Fruit fly (Drosophila melanogaster) whole organism, embryonic: ENCODE data around the gene CG4278.
A peak's percentile ranks its signal among the peaks of the same experiment; 100 is the strongest.

Experiments used
- CG1024 ChIP-seq: fragments of 200-800 bp; sonication (Bioruptor generic); IDR thresholded peaks from 2 replicates; pipeline ENCODE4 v1.3.6; 2022; ENCODE audit warnings: missing biosample characterization, missing genetic modification characterization
- CG10366 ChIP-seq: fragments of 200-800 bp; sonication (Bioruptor generic); IDR thresholded peaks from 2 replicates; pipeline ENCODE4 v1.3.6; 2022; ENCODE audit warnings: missing biosample characterization, missing genetic modification characterization
- CG11695 ChIP-seq: fragments of 200-800 bp; sonication (Bioruptor generic); IDR thresholded peaks from 3 replicates; pipeline ENCODE4 v1.3.6; 2022; ENCODE audit warnings: missing biosample characterization, missing genetic modification characterization
- CG12071 ChIP-seq: fragments of 200-800 bp; sonication (Bioruptor generic); optimal IDR thresholded peaks from 3 replicates; lab custom pipeline; 2018; ENCODE audit warnings: missing biosample characterization, mild to moderate bottlenecking, missing genetic modification characterization
- CG12769 ChIP-seq: fragments of 200-800 bp; sonication (Bioruptor generic); optimal IDR thresholded peaks from 2 replicates; lab custom pipeline; 2019; ENCODE audit warnings: missing biosample characterization, mild to moderate bottlenecking, missing genetic modification characterization, moderate library complexity
- CG13775 ChIP-seq: fragments of 200-800 bp; sonication (Bioruptor generic); optimal IDR thresholded peaks from 3 replicates; lab custom pipeline; 2017; ENCODE audit warnings: missing biosample characterization, mild to moderate bottlenecking, missing genetic modification characterization
- CG14860 ChIP-seq: fragments of 200-800 bp; sonication (Bioruptor generic); IDR thresholded peaks from 3 replicates; pipeline ENCODE4 v1.3.6; 2022; ENCODE audit warnings: missing biosample characterization, missing genetic modification characterization; ENCODE audit not compliant: partially characterized antibody
- CG16815 ChIP-seq: fragments of 200-800 bp; sonication (Bioruptor generic); optimal IDR thresholded peaks from 3 replicates; lab custom pipeline; 2017; ENCODE audit warnings: missing biosample characterization, mild to moderate bottlenecking, missing genetic modification characterization
- CG17328 ChIP-seq: fragments of 200-800 bp; sonication (Bioruptor generic); IDR thresholded peaks from 2 replicates; pipeline ENCODE4 v1.3.6; 2022; ENCODE audit warnings: missing biosample characterization, missing genetic modification characterization
- CG17568 ChIP-seq: fragments of 200-800 bp; sonication (Bioruptor generic); optimal IDR thresholded peaks from 2 replicates; lab custom pipeline; 2018; ENCODE audit warnings: missing biosample characterization, mild to moderate bottlenecking, missing genetic modification characterization, moderate library complexity
- CG18599 ChIP-seq: fragments of 200-800 bp; sonication (Bioruptor generic); optimal IDR thresholded peaks from 3 replicates; lab custom pipeline; 2017; ENCODE audit warnings: missing biosample characterization, missing genetic modification characterization, mild to moderate bottlenecking, moderate library complexity, missing genetic modification reagents
- CG2875 ChIP-seq: fragments of 200-800 bp; sonication (Bioruptor generic); optimal IDR thresholded peaks from 2 replicates; lab custom pipeline; 2017; ENCODE audit warnings: missing biosample characterization, mild to moderate bottlenecking, missing genetic modification characterization, missing genetic modification reagents
- CG30403 ChIP-seq: fragments of 200-800 bp; sonication (Bioruptor generic); optimal IDR thresholded peaks from 3 replicates; lab custom pipeline; 2016; ENCODE audit warnings: missing biosample characterization, missing genetic modification characterization
- CG31388 ChIP-seq: fragments of 200-800 bp; sonication (Bioruptor generic); optimal IDR thresholded peaks from 2 replicates; lab custom pipeline; 2016; ENCODE audit warnings: missing biosample characterization, missing genetic modification characterization
- CG4360 ChIP-seq: fragments of 200-800 bp; sonication (Bioruptor generic); IDR thresholded peaks from 2 replicates; pipeline ENCODE4 v1.3.6; 2022; ENCODE audit warnings: missing biosample characterization, missing genetic modification characterization
- CG4707 ChIP-seq: fragments of 200-800 bp; sonication (Bioruptor generic); optimal IDR thresholded peaks from 2 replicates; lab custom pipeline; 2018; ENCODE audit warnings: missing biosample characterization, mild to moderate bottlenecking, missing genetic modification characterization, moderate library complexity
- CG5953 ChIP-seq: fragments of 200-800 bp; sonication (Bioruptor generic); IDR thresholded peaks from 2 replicates; pipeline ENCODE4 v1.3.6; 2022; ENCODE audit warnings: missing biosample characterization, missing genetic modification characterization
- CG6765 ChIP-seq: fragments of 200-800 bp; sonication (Bioruptor generic); optimal IDR thresholded peaks from 3 replicates; lab custom pipeline; 2017; ENCODE audit warnings: missing biosample characterization, mild to moderate bottlenecking, missing genetic modification characterization
- CG7271 ChIP-seq: fragments of 200-800 bp; sonication (Bioruptor generic); optimal IDR thresholded peaks from 2 replicates; lab custom pipeline; 2018; ENCODE audit warnings: missing biosample characterization, mild to moderate bottlenecking, missing genetic modification characterization, moderate library complexity
- CG7372 ChIP-seq: fragments of 200-800 bp; sonication (Bioruptor generic); IDR thresholded peaks from 2 replicates; pipeline ENCODE4 v1.3.6; 2022; ENCODE audit warnings: missing biosample characterization, missing genetic modification characterization
- Drgx ChIP-seq: fragments of 200-800 bp; sonication (Bioruptor generic); IDR thresholded peaks from 2 replicates; pipeline ENCODE4 v1.3.6; 2022; ENCODE audit warnings: missing biosample characterization, missing genetic modification characterization
- HmgZ ChIP-seq: fragments of 200-800 bp; sonication (Bioruptor generic); optimal IDR thresholded peaks from 2 replicates; lab custom pipeline; 2018; ENCODE audit warnings: missing biosample characterization, mild to moderate bottlenecking, missing genetic modification characterization
- Nf-YA ChIP-seq: fragments of 200-800 bp; sonication (Bioruptor generic); IDR thresholded peaks from 2 replicates; pipeline ENCODE4 v1.3.6; 2022; ENCODE audit warnings: missing biosample characterization, missing genetic modification characterization
- Nf-YB ChIP-seq: fragments of 200-800 bp; sonication (Bioruptor generic); optimal IDR thresholded peaks from 3 replicates; lab custom pipeline; 2019; ENCODE audit warnings: missing biosample characterization, mild to moderate bottlenecking, missing genetic modification characterization, moderate library complexity
- NfI ChIP-seq: fragments of 200-800 bp; sonication (Bioruptor generic); optimal IDR thresholded peaks from 3 replicates; lab custom pipeline; 2018; ENCODE audit warnings: missing biosample characterization, mild to moderate bottlenecking, missing genetic modification characterization, moderate library complexity
- Rfx ChIP-seq: fragments of 200-800 bp; sonication (Bioruptor generic); IDR thresholded peaks from 2 replicates; pipeline ENCODE4 v1.3.6; 2022; ENCODE audit warnings: missing biosample characterization, missing genetic modification characterization
- Tbp ChIP-seq: fragments of >200 bp; optimal IDR thresholded peaks from 2 replicates; lab custom pipeline; 2018; ENCODE audit warnings: missing biosample characterization, missing genetic modification characterization
- Trl ChIP-seq, 3 experiments: fragments of >200 bp in 2 of 3; fragments of 200-800 bp in 1 of 3; sonication (Bioruptor generic) in 1 of 3; optimal IDR thresholded peaks; 2 replicates in 1 of 3; 3 replicates in 2 of 3; lab custom pipeline; 2016 to 2017; ENCODE audit warnings: missing biosample characterization in 1 of 3, missing genetic modification characterization in 1 of 3
- Vsx1 ChIP-seq: fragments of 200-800 bp; sonication (Bioruptor generic); optimal IDR thresholded peaks from 2 replicates; lab custom pipeline; 2017; ENCODE audit warnings: missing biosample characterization, mild to moderate bottlenecking, missing genetic modification characterization, missing genetic modification reagents
- bsh ChIP-seq, 2 experiments: fragments of 200-800 bp; sonication (Bioruptor generic); optimal IDR thresholded peaks; 2 replicates each; lab custom pipeline; 2017 to 2018; ENCODE audit warnings: mild to moderate bottlenecking in 2 of 2, missing biosample characterization in 2 of 2, missing genetic modification characterization in 2 of 2, moderate library complexity in 1 of 2
- btn ChIP-seq: fragments of 200-800 bp; sonication (Bioruptor generic); optimal IDR thresholded peaks from 2 replicates; lab custom pipeline; 2016; ENCODE audit warnings: missing biosample characterization, missing genetic modification characterization
- chif ChIP-seq, 2 experiments: fragments of 200-800 bp; sonication (Bioruptor generic); optimal IDR thresholded peaks; 3 replicates each; lab custom pipeline; 2016; ENCODE audit warnings: missing biosample characterization in 2 of 2, missing genetic modification characterization in 2 of 2
- crc ChIP-seq: fragments of 200-800 bp; sonication (Bioruptor generic); optimal IDR thresholded peaks from 2 replicates; lab custom pipeline; 2016; ENCODE audit warnings: missing biosample characterization, missing genetic modification characterization
- da ChIP-seq: fragments of 200-800 bp; sonication (Bioruptor generic); optimal IDR thresholded peaks from 2 replicates; lab custom pipeline; 2016; ENCODE audit warnings: missing biosample characterization, missing genetic modification characterization
- gsb-n ChIP-seq: fragments of 200-800 bp; sonication (Bioruptor generic); optimal IDR thresholded peaks from 3 replicates; lab custom pipeline; 2018; ENCODE audit warnings: missing biosample characterization, mild to moderate bottlenecking, missing genetic modification characterization
- hb ChIP-seq: fragments of 200-800 bp; sonication (Bioruptor generic); IDR thresholded peaks from 3 replicates; pipeline ENCODE4 v1.3.6; 2022; ENCODE audit warnings: missing biosample characterization, missing genetic modification characterization; ENCODE audit not compliant: partially characterized antibody
- hbn ChIP-seq: fragments of 200-800 bp; sonication (Bioruptor generic); IDR thresholded peaks from 2 replicates; pipeline ENCODE4 v1.3.6; 2022; ENCODE audit warnings: missing biosample characterization, missing genetic modification characterization; ENCODE audit not compliant: partially characterized antibody
- jigr1 ChIP-seq: fragments of 200-800 bp; sonication (Bioruptor generic); IDR thresholded peaks from 3 replicates; pipeline ENCODE4 v1.3.6; 2022; ENCODE audit warnings: missing biosample characterization, missing genetic modification characterization
- peb ChIP-seq: fragments of 200-800 bp; sonication (Bioruptor generic); IDR thresholded peaks from 2 replicates; pipeline ENCODE4 v1.3.6; 2022; ENCODE audit warnings: missing biosample characterization, missing genetic modification characterization
- pho ChIP-seq: fragments of 200-800 bp; sonication (Bioruptor generic); optimal IDR thresholded peaks from 2 replicates; lab custom pipeline; 2016; ENCODE audit warnings: missing biosample characterization, missing genetic modification characterization
- phol ChIP-seq: fragments of 200-800 bp; sonication (Bioruptor generic); optimal IDR thresholded peaks from 3 replicates; lab custom pipeline; 2018; ENCODE audit warnings: missing biosample characterization, mild to moderate bottlenecking, missing genetic modification characterization, moderate library complexity
- pros ChIP-seq: fragments of 200-800 bp; sonication (Bioruptor generic); optimal IDR thresholded peaks from 3 replicates; lab custom pipeline; 2019; ENCODE audit warnings: missing biosample characterization, mild to moderate bottlenecking, missing genetic modification characterization, moderate library complexity
- row ChIP-seq: fragments of 200-800 bp; sonication (Bioruptor generic); IDR thresholded peaks from 3 replicates; pipeline ENCODE4 v1.3.6; 2022; ENCODE audit warnings: missing biosample characterization, missing genetic modification characterization
- tio ChIP-seq: fragments of 200-800 bp; sonication (Bioruptor generic); optimal IDR thresholded peaks from 2 replicates; lab custom pipeline; 2017; ENCODE audit warnings: missing biosample characterization, missing genetic modification characterization, inconsistent platforms
- unpg ChIP-seq: fragments of 200-800 bp; sonication (Bioruptor generic); optimal IDR thresholded peaks from 3 replicates; lab custom pipeline; 2018; ENCODE audit warnings: missing biosample characterization, mild to moderate bottlenecking, missing genetic modification characterization, moderate library complexity
- wdn ChIP-seq: fragments of 200-800 bp; sonication (Bioruptor generic); IDR thresholded peaks from 2 replicates; pipeline ENCODE4 v1.3.6; 2022; ENCODE audit warnings: missing biosample characterization, missing genetic modification characterization
- yki ChIP-seq: fragments of >200 bp; optimal IDR thresholded peaks from 3 replicates; lab custom pipeline; 2018
- z ChIP-seq: fragments of 200-800 bp; sonication (Bioruptor generic); IDR thresholded peaks from 3 replicates; pipeline ENCODE4 v1.3.6; 2022; ENCODE audit warnings: missing biosample characterization, missing genetic modification characterization

CG4278 gene

dm6 chr2L:16352585-16353580 is 26.0 kb downstream of the CG4278 start, which contains the start of the genes Hyls1, chif and CG4455 (continued):
- TF ChIP-seq gsb-n: peak; percentile 48
- TF ChIP-seq CG18599: peak; percentile 34
- TF ChIP-seq tio (GFP tag; lab: Kevin White, UChicago): no peak
- peak; percentile 29 for TF ChIP-seq HmgZ (tag; lab: Kevin White, UChicago)
- peak; percentile 92 for TF ChIP-seq CG14860 (GFP tag; lab: Robert Waterston, UW)
- no peak for TF ChIP-seq Nf-YB (GFP tag; lab: Kevin White, UChicago)
- TF ChIP-seq CG17328 (GFP tag; lab: Robert Waterston, UW): no peak
- TF ChIP-seq unpg: no peak
- TF ChIP-seq yki (lab: Kevin White, UChicago): peak; percentile 3
- no peak for TF ChIP-seq CG12769
- no peak for TF ChIP-seq btn
- TF ChIP-seq peb (GFP tag; lab: Robert Waterston, UW): no peak
- TF ChIP-seq Rfx (GFP tag; lab: Robert Waterston, UW): peak; percentile 67
- TF ChIP-seq row (GFP tag; lab: Robert Waterston, UW): peak; percentile 92
- TF ChIP-seq CG13775 (GFP tag; lab: Kevin White, UChicago): peak; percentile 54
- no peak for TF ChIP-seq Nf-YA (GFP tag; lab: Robert Waterston, UW)
- TF ChIP-seq hbn (GFP tag; lab: Robert Waterston, UW): peak; percentile 83
- peak; percentile 63 for TF ChIP-seq phol (tag; lab: Kevin White, UChicago)
- no peak for TF ChIP-seq CG10366 (GFP tag; lab: Robert Waterston, UW)
- TF ChIP-seq chif (GFP tag; optimal IDR thresholded peaks at IDR 0.05; lab: Kevin White, UChicago): peak; percentile 4 to 26
- TF ChIP-seq CG17568: no peak
- TF ChIP-seq CG30403 (GFP tag; lab: Kevin White, UChicago): peak; percentile 53
- no peak for TF ChIP-seq CG16815 (GFP tag; lab: Kevin White, UChicago)
- TF ChIP-seq CG7271 (tag; lab: Kevin White, UChicago): no peak
- TF ChIP-seq CG5953 (GFP tag; lab: Robert Waterston, UW): no peak
- TF ChIP-seq hb (GFP tag; lab: Robert Waterston, UW): peak; percentile 89
- TF ChIP-seq da (GFP tag; lab: Kevin White, UChicago): no peak
- TF ChIP-seq jigr1: no peak
- no peak for TF ChIP-seq Trl (optimal IDR thresholded peaks at IDR 0.05; lab: Kevin White, UChicago)
- TF ChIP-seq Trl (GFP tag; optimal IDR thresholded peaks at IDR 0.05; lab: Kevin White, UChicago): no peak
- no peak for TF ChIP-seq CG12071 (GFP tag; lab: Kevin White, UChicago)
- no peak for TF ChIP-seq CG4707
- TF ChIP-seq CG1024: no peak
- TF ChIP-seq CG7372: no peak
- no peak for TF ChIP-seq pho (GFP tag; lab: Kevin White, UChicago)
- no peak for TF ChIP-seq CG2875 (GFP tag; lab: Kevin White, UChicago)
- peak; percentile 3 for TF ChIP-seq NfI (GFP tag; lab: Kevin White, UChicago)
- no peak for TF ChIP-seq CG6765 (GFP tag; lab: Kevin White, UChicago)
- no peak for TF ChIP-seq z
- TF ChIP-seq Vsx1 (GFP tag; lab: Kevin White, UChicago): no peak
- no peak for TF ChIP-seq crc (GFP tag; lab: Kevin White, UChicago)
- no peak for TF ChIP-seq CG4360
- TF ChIP-seq Drgx (GFP tag; lab: Robert Waterston, UW): no peak
- TF ChIP-seq CG31388: no peak
- no peak for TF ChIP-seq bsh (GFP tag; optimal IDR thresholded peaks at IDR 0.05; lab: Kevin White, UChicago)
- TF ChIP-seq CG11695: no peak
- no peak for TF ChIP-seq Tbp (GFP tag; lab: Kevin White, UChicago)
- TF ChIP-seq wdn (GFP tag; lab: Robert Waterston, UW): no peak
- TF ChIP-seq pros (GFP tag; lab: Kevin White, UChicago): peak; percentile 20
